Worm (Caenorhabditis elegans): ENCODE measurements around the gene arrd-1.

- TF ChIP-seq nhr-11 (tag; optimal IDR thresholded peaks at IDR 0.05) (no peak), nhr-237 (tag; optimal IDR thresholded peaks at IDR 0.05) (no peak), jun-1 (tag; optimal IDR thresholded peaks at IDR 0.05) (no peak), ceh-82 (tag; optimal IDR thresholded peaks at IDR 0.05) (no peak), ama-1 (optimal IDR thresholded peaks at IDR 0.05) (no peak), nhr-28 (tag; optimal IDR thresholded peaks at IDR 0.05) (no peak), nhr-77 (tag; optimal IDR thresholded peaks at IDR 0.05) (no peak), fkh-10 (GFP tag; optimal IDR thresholded peaks at IDR 0.05) (no peak), unc-39 (tag; optimal IDR thresholded peaks at IDR 0.05) (no peak), egl-27 (tag; optimal IDR thresholded peaks at IDR 0.05) (no peak)
These were observed 34.4 kb downstream of the arrd-1 start, which contains the start of gene sri-45 for ce11 chrII:661696-662095.

Data from whole organism, L3 larva.